Fruit fly (Drosophila melanogaster) whole organism, adult: ENCODE results near the gene Pep.

Experiments
- CG11617 ChIP-seq: fragments of 200-800 bp; sonication (Bioruptor generic); optimal IDR thresholded peaks from 2 replicates; lab custom pipeline; 2017; ENCODE audit warnings: mild to moderate bottlenecking, missing biosample characterization, missing genetic modification reagents, missing genetic modification characterization
- CG12768 ChIP-seq: fragments of 200-800 bp; sonication (Bioruptor generic); optimal IDR thresholded peaks from 2 replicates; lab custom pipeline; 2017; ENCODE audit warnings: missing biosample characterization, missing genetic modification characterization, mild to moderate bottlenecking, moderate library complexity, missing genetic modification reagents
- CG14711 ChIP-seq: fragments of 200-800 bp; sonication (Bioruptor generic); optimal IDR thresholded peaks from 2 replicates; lab custom pipeline; 2018; ENCODE audit warnings: missing biosample characterization, mild to moderate bottlenecking, missing genetic modification characterization, moderate library complexity
- CG1620 ChIP-seq: fragments of 200-800 bp; sonication (Bioruptor generic); optimal IDR thresholded peaks from 2 replicates; lab custom pipeline; 2016; ENCODE audit warnings: missing biosample characterization, missing genetic modification characterization
- CG33017 ChIP-seq: fragments of 200-800 bp; sonication (Bioruptor generic); optimal IDR thresholded peaks from 2 replicates; lab custom pipeline; 2018; ENCODE audit warnings: missing biosample characterization, mild to moderate bottlenecking, missing genetic modification characterization, moderate library complexity
- CG5204 ChIP-seq: fragments of 200-800 bp; sonication (Bioruptor generic); optimal IDR thresholded peaks from 2 replicates; lab custom pipeline; 2016; ENCODE audit warnings: missing biosample characterization, missing genetic modification characterization
- CG7045 ChIP-seq: fragments of 200-800 bp; sonication (Bioruptor generic); optimal IDR thresholded peaks from 2 replicates; lab custom pipeline; 2017; ENCODE audit warnings: missing biosample characterization, mild to moderate bottlenecking, missing genetic modification characterization
- CG7101 ChIP-seq: fragments of 200-800 bp; sonication (Bioruptor generic); optimal IDR thresholded peaks from 2 replicates; lab custom pipeline; 2018; ENCODE audit warnings: missing biosample characterization, mild to moderate bottlenecking, missing genetic modification characterization, moderate library complexity
- Clk ChIP-seq: fragments of 200-800 bp; sonication (Bioruptor generic); optimal IDR thresholded peaks from 2 replicates; lab custom pipeline; 2017; ENCODE audit warnings: missing biosample characterization, missing genetic modification characterization
- Crg-1 ChIP-seq: fragments of 200-800 bp; sonication (Bioruptor generic); optimal IDR thresholded peaks from 2 replicates; lab custom pipeline; 2016; ENCODE audit warnings: missing biosample characterization, missing genetic modification characterization
- Hr96 ChIP-seq: fragments of 200-800 bp; sonication (Bioruptor generic); optimal IDR thresholded peaks from 2 replicates; lab custom pipeline; 2016; ENCODE audit warnings: missing biosample characterization, missing genetic modification characterization
- Mnt ChIP-seq: fragments of 200-800 bp; sonication (Bioruptor generic); optimal IDR thresholded peaks from 2 replicates; lab custom pipeline; 2016; ENCODE audit warnings: missing biosample characterization, mild to moderate bottlenecking, missing genetic modification characterization
- bab1 ChIP-seq: fragments of 200-800 bp; sonication (Bioruptor generic); optimal IDR thresholded peaks from 3 replicates; lab custom pipeline; 2019; ENCODE audit warnings: missing biosample characterization, mild to moderate bottlenecking, missing genetic modification characterization, moderate library complexity
- cic ChIP-seq: fragments of 200-800 bp; sonication (Bioruptor generic); optimal IDR thresholded peaks from 2 replicates; lab custom pipeline; 2017; ENCODE audit warnings: missing biosample characterization, mild to moderate bottlenecking, missing genetic modification characterization, moderate library complexity
- cnc ChIP-seq, 2 experiments: fragments of >200 bp; optimal IDR thresholded peaks; 2 replicates each; lab custom pipeline; 2017
- kay ChIP-seq: fragments of 200-800 bp; sonication (Bioruptor generic); peaks from one replicate; lab custom pipeline; 2016; ENCODE audit warnings: missing biosample characterization, missing genetic modification characterization, borderline replicate concordance
- ovo ChIP-seq: fragments of 200-800 bp; sonication (Bioruptor generic); optimal IDR thresholded peaks from 2 replicates; lab custom pipeline; 2016; ENCODE audit warnings: missing biosample characterization, missing genetic modification characterization
- pad ChIP-seq: fragments of 200-800 bp; sonication (Bioruptor generic); optimal IDR thresholded peaks from 3 replicates; lab custom pipeline; 2017; ENCODE audit warnings: missing biosample characterization, missing genetic modification characterization, mild to moderate bottlenecking, moderate library complexity, missing genetic modification reagents
- tj ChIP-seq: fragments of 200-800 bp; sonication (Bioruptor generic); optimal IDR thresholded peaks from 3 replicates; lab custom pipeline; 2017; ENCODE audit warnings: missing biosample characterization, mild to moderate bottlenecking, missing genetic modification characterization, moderate library complexity
- toe ChIP-seq: fragments of 200-800 bp; sonication (Bioruptor generic); optimal IDR thresholded peaks from 2 replicates; lab custom pipeline; 2016; ENCODE audit warnings: missing biosample characterization, missing genetic modification characterization

Gene Pep

DNA sequence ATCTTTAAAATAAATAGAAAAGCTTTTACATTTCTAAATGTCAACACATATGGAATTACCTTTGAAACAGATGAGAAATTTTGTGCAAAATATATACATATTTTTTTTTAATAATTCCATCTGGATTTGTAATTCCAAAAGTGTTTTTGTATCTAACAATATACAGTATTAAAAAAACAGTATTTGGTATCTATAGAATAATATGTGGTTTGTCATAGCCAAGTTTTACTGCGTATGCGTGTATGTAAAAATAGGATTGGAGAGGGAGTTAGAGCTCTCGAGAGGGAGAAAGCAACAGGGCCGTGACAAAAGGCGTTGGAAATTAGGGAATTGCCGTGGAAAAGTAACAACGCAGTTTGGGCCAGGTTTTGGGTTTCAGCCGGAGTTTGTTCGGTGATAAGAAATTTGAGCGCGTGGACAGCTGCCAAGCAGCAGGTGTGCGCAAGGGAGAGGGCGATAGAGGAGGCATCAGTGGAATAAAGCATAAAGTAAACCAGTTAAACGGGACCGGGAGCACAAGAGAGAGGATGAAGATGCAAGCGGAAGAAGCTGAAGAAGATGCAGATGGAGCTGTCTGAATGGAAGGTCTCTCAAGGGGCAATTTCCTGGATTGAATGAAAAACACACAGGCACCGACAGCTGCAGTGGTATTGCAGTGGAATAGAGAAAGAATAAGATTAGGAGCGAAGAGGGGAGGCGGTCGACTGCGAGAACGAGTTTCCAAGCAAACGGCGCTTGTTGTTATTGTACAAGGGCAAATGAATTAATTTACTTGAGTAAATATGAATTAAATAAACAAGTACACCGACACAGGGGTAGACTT, 8.3 kb upstream of the Pep start:
- TF ChIP-seq toe = peak; percentile 44
- TF ChIP-seq tj (GFP tag; lab: Kevin White, UChicago) = peak; percentile 17
- peak; percentile 58 for TF ChIP-seq Mnt (GFP tag; lab: Kevin White, UChicago)
- TF ChIP-seq Clk (GFP tag; lab: Kevin White, UChicago) = peak; percentile 90
- peak; percentile 31 for TF ChIP-seq CG1620 (GFP tag; lab: Kevin White, UChicago)
- peak; percentile 79 for TF ChIP-seq ovo
- peak; percentile 58 for TF ChIP-seq CG14711 (tag; lab: Kevin White, UChicago)
- peak; percentile 82 for TF ChIP-seq CG7101 (tag; lab: Kevin White, UChicago)
- TF ChIP-seq pad (GFP tag; lab: Kevin White, UChicago) = peak; percentile 96
- peak; percentile 97 for TF ChIP-seq cic
- TF ChIP-seq CG12768 (GFP tag; lab: Kevin White, UChicago) = peak; percentile 93
- peak; percentile 82 for TF ChIP-seq CG7045 (GFP tag; lab: Kevin White, UChicago)
- TF ChIP-seq cnc (optimal IDR thresholded peaks at IDR 0.05; lab: Kevin White, UChicago) = no peak
- no peak for TF ChIP-seq CG11617
- TF ChIP-seq kay (GFP tag; lab: Kevin White, UChicago) = peak; percentile 91
- TF ChIP-seq Hr96 (GFP tag; lab: Kevin White, UChicago) = no peak
- peak; percentile 68 for TF ChIP-seq Crg-1 (GFP tag; lab: Kevin White, UChicago)
- no peak for TF ChIP-seq bab1 (GFP tag; lab: Kevin White, UChicago)
- peak; percentile 69 for TF ChIP-seq CG33017 (tag; lab: Kevin White, UChicago)
- TF ChIP-seq CG5204 = no peak

DNA sequence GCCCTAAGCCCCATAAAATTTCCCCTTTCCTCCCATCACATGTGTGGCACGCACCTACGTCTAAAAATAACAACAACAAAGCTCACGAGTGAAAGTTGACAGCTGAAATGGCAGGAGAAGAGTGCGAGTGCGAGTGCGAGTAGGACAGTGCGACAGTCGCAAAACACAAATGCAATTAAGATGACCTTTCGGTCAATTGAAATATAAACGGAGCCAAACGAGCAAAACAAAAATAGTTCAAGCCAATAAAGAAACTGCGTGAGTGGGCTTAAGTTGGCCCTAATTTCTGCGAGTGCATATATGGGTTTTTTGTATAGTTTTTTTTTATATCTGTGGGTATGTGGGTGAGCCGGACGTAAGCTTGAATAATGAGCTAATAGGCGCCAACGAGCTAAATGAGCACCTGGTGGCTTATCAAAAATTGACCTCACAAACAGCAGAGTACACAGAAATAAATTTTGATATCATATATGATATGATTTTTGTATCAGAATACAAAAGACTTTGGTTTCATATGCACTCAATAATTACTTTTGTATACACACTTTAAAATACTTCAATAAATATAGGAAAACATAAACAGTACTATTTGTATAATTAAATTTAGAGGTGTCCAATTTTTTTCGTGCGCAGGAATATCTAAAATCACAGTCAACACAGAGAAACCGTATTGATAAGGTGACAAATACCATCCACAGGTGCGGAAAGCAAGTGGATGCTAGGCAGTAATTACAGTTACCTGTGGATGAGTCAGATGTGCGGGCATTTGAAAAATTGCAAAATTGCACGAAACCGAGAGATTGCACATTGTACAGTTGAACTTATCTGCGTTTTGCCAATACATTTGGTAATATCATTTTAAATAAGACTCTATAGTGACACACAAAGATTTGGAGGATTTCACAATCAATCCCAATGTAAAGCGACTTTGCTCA, 7.1 kb upstream of the Pep start:
- TF ChIP-seq tj (GFP tag; lab: Kevin White, UChicago) (no peak), Crg-1 (GFP tag; lab: Kevin White, UChicago) (peak; percentile 3), CG14711 (tag; lab: Kevin White, UChicago) (peak; percentile 27), CG7045 (GFP tag; lab: Kevin White, UChicago) (no peak), CG7101 (tag; lab: Kevin White, UChicago) (peak; percentile 11), kay (GFP tag; lab: Kevin White, UChicago) (peak; percentile 96), toe (no peak), CG5204 (no peak), CG12768 (GFP tag; lab: Kevin White, UChicago) (peak; percentile 14), ovo (peak; percentile 34), bab1 (GFP tag; lab: Kevin White, UChicago) (no peak)

DNA sequence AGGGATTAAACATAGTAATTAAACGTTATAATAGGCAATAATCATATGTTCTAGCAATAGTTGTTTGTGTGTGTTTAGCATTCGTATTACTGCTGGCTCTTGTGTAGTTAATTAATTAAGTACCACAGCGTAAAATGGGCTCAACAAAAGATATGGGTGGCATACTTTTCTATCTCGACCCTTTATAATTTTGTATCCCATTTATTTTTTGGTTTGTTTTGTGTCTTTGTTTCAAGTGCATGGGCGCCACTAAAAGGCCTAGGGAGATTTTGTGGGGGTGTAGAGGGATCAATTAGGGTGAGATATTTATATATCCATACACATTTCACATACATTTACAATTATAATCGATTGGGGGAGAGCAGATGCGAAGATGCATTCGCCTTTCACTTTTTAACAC, 2.7 kb upstream of the Pep start:
- TF ChIP-seq kay (GFP tag; lab: Kevin White, UChicago) = peak; percentile 76
- no peak for TF ChIP-seq Crg-1 (GFP tag; lab: Kevin White, UChicago)

DNA sequence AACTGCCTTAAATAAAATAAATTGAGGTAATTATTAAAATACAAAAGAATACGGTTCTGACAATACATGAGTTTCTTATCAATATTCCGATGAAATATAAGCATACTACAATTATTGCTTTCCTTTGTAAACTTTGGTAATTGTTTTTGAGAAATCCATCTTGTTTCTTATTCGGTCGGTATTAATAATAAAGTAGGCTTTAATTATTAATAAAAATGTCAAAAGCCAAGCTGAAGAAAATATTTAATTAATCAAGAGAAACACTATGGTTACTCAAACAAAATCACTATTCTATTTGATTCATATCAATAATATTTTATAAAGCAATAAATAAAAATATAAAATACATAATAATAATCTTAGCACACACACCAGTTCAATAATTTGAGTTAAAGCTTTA, 1.8 kb upstream of the Pep start, which contains the start of gene CG43085:
CG43085 (minus strand) TSS at position 101 of the 400 bp plus-strand sequence.
- TF ChIP-seq Crg-1 (GFP tag; lab: Kevin White, UChicago) (no peak), kay (GFP tag; lab: Kevin White, UChicago) (peak; percentile 42)

DNA sequence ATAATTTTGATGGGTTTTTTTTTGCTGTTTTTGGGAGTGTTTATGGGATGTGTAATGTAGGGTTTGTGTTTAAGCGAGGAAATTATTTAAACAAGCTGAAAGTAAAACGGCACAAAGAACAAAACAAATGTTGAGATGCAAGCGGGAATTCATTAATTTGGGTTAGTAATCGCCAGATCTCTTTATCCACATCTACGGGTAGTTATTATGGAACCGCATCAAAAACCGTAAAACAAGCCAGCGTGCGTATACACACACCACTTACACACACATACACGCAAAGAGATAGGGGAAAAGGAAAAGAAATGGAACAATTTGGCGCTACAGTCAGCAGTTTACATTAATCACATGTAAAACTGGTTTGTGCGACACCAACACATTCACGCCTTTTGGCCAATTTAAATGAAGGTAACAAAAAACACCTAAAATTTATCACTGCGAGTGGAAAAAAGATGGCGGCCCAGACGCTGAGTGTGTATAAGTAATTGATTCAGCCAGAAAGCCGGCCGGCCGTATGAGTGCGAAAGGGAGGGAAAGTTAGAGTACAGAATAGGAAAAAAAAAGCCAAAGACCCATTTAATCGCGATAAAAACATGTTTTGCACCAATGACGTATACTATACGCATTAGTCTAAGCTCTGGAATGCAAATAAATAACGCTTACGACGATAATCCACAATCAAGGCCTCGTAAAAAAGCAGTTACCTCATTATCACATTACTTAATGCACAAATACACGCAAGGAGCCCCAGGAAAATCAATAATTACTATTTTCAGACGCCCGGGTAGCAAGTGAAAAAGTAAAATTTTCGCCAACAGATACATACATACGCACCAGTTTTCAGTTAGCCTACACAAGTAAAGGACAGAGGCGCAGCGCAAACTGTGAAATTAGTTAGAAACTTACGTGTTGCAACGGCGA, 591 bp downstream of the Pep start:
- TF ChIP-seq bab1 (GFP tag; lab: Kevin White, UChicago) = peak; percentile 53
- no peak for TF ChIP-seq cnc (optimal IDR thresholded peaks at IDR 0.05; lab: Kevin White, UChicago)
- peak; percentile 20 for TF ChIP-seq CG12768 (GFP tag; lab: Kevin White, UChicago)
- peak; percentile 94 for TF ChIP-seq tj (GFP tag; lab: Kevin White, UChicago)
- TF ChIP-seq ovo = peak; percentile 10
- no peak for TF ChIP-seq CG1620 (GFP tag; lab: Kevin White, UChicago)
- TF ChIP-seq Clk (GFP tag; lab: Kevin White, UChicago) = no peak
- TF ChIP-seq CG11617 = no peak
- peak; percentile 73 for TF ChIP-seq kay (GFP tag; lab: Kevin White, UChicago)
- no peak for TF ChIP-seq Hr96 (GFP tag; lab: Kevin White, UChicago)
- TF ChIP-seq cic = peak; percentile 75
- TF ChIP-seq CG7045 (GFP tag; lab: Kevin White, UChicago) = no peak
- no peak for TF ChIP-seq CG5204
- TF ChIP-seq Mnt (GFP tag; lab: Kevin White, UChicago) = peak; percentile 49
- peak; percentile 95 for TF ChIP-seq pad (GFP tag; lab: Kevin White, UChicago)
- TF ChIP-seq CG7101 (tag; lab: Kevin White, UChicago) = no peak
- no peak for TF ChIP-seq CG14711 (tag; lab: Kevin White, UChicago)
- TF ChIP-seq toe = no peak
- peak; percentile 3 for TF ChIP-seq Crg-1 (GFP tag; lab: Kevin White, UChicago)
- no peak for TF ChIP-seq CG33017 (tag; lab: Kevin White, UChicago)
